Fruit fly (Drosophila melanogaster): Measurements from ENCODE around the gene CkIalpha.

DNA sequence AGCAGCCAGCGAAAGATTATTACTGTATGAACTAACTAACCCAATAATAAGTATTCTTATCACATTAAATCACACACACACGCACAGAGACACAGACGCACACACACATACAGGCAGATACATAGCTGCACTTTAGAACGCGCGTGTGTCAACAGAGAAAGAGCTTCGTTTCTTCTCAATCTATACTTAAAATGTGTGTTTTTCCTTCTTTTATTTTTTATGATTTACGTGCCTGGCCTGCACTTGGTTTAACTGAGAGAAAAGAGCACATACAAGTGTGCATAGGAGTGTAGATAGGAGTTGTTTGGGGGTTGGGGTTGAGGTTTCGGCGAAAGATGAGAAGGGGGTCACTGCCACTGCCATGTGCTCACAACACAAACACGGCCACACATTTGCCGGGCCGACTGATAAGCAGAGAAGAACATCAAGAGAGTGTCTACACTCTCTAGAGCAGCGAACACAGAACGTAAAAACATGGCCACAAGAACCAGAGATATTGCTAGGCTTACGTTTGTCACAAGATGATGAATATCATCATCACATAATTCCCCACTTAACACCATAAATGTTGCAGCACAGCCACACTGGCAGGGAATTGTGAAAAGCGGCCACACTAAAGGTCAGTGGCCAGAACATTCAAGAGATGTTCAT is 14.3 kb downstream of the CkIalpha start:
- TF ChIP-seq Sp1 (GFP tag; optimal IDR thresholded peaks at IDR 0.05) (no peak), CrebA (GFP tag; optimal IDR thresholded peaks at IDR 0.05; ENCODE audit: borderline replicate concordance) (peak; percentile 22), N (GFP tag; optimal IDR thresholded peaks at IDR 0.05) (no peak), Hnf4 (GFP tag; optimal IDR thresholded peaks at IDR 0.05) (peak; percentile 24), Myc (optimal IDR thresholded peaks at IDR 0.05) (no peak), GATAd (GFP tag; optimal IDR thresholded peaks at IDR 0.05) (no peak), Mio (GFP tag; optimal IDR thresholded peaks at IDR 0.05) (no peak), pan (optimal IDR thresholded peaks at IDR 0.05) (no peak), Jra (GFP tag; optimal IDR thresholded peaks at IDR 0.05) (no peak)
